Worm (Caenorhabditis elegans) whole organism, L1 larva: ENCODE measurements around the gene bre-5.

ENCODE experiments used
- C04F5.9 ChIP-seq: sonication (generic microtip); optimal IDR thresholded peaks from 2 replicates; lab custom pipeline; 2016; ENCODE audit warnings: missing genetic modification characterization, missing compliant biosample characterization
- aly-2 ChIP-seq: fragments of 150-350 bp; optimal IDR thresholded peaks from 2 replicates; lab custom pipeline; 2014; ENCODE audit warnings: missing biosample characterization, missing genetic modification characterization
- ama-1 ChIP-seq: fragments of 150-350 bp; optimal IDR thresholded peaks from 2 replicates; lab custom pipeline; 2014
- blmp-1 ChIP-seq: fragments of 150-350 bp; optimal IDR thresholded peaks from 2 replicates; lab custom pipeline; 2014; ENCODE audit warnings: missing biosample characterization, missing genetic modification characterization
- ceh-8 ChIP-seq: fragments of 200-800 bp; sonication (Bioruptor generic); optimal IDR thresholded peaks from 2 replicates; lab custom pipeline; 2018; ENCODE audit warnings: mild to moderate bottlenecking, missing genetic modification characterization, moderate library complexity, missing compliant biosample characterization
- ceh-90 ChIP-seq: sonication (generic microtip); optimal IDR thresholded peaks from 2 replicates; lab custom pipeline; 2016; ENCODE audit warnings: missing genetic modification characterization, missing compliant biosample characterization
- efl-1 ChIP-seq, 4 experiments: fragments of 150-350 bp; optimal IDR thresholded peaks in 3 of 4; peaks in 1 of 4; 1 replicate in 1 of 4; 2 replicates in 3 of 4; lab custom pipeline; 2014; ENCODE audit warnings: missing biosample characterization in 2 of 4, missing genetic modification characterization in 2 of 4, missing genetic modification reagents in 2 of 4
- elt-2 ChIP-seq: sonication (generic microtip); optimal IDR thresholded peaks from 2 replicates; lab custom pipeline; 2016; ENCODE audit warnings: missing genetic modification characterization, mild to moderate bottlenecking, inconsistent platforms, missing compliant biosample characterization, missing genetic modification reagents
- fos-1 ChIP-seq: fragments of 150-350 bp; optimal IDR thresholded peaks from 2 replicates; lab custom pipeline; 2014; ENCODE audit warnings: missing biosample characterization, missing genetic modification characterization
- grh-1 ChIP-seq: fragments of 200-800 bp; sonication (Bioruptor generic); IDR thresholded peaks from 2 replicates; pipeline ENCODE4 v1.3.6; 2022; ENCODE audit warnings: missing genetic modification reagents, missing genetic modification characterization, missing compliant biosample characterization
- hlh-4 ChIP-seq: sonication (generic microtip); optimal IDR thresholded peaks from 2 replicates; lab custom pipeline; 2016; ENCODE audit warnings: mild to moderate bottlenecking, missing genetic modification characterization, missing compliant biosample characterization
- irx-1 ChIP-seq: sonication (generic microtip); optimal IDR thresholded peaks from 2 replicates; lab custom pipeline; 2016; ENCODE audit warnings: missing genetic modification characterization, missing compliant biosample characterization
- jun-1 ChIP-seq: fragments of 150-350 bp; optimal IDR thresholded peaks from 2 replicates; lab custom pipeline; 2014; ENCODE audit warnings: missing biosample characterization, missing genetic modification reagents, missing genetic modification characterization
- lin-14 ChIP-seq: fragments of 200-800 bp; sonication (Bioruptor generic); optimal IDR thresholded peaks from 2 replicates; lab custom pipeline; 2018; ENCODE audit warnings: mild to moderate bottlenecking, missing genetic modification characterization, moderate library complexity, missing compliant biosample characterization
- lin-15B ChIP-seq: fragments of 150-350 bp; sonication (generic microtip); optimal IDR thresholded peaks from 3 replicates; lab custom pipeline; 2014; ENCODE audit warnings: missing biosample characterization, missing genetic modification characterization
- lin-35 ChIP-seq, 2 experiments: fragments of 150-350 bp; optimal IDR thresholded peaks; 2 replicates each; lab custom pipeline; 2014; ENCODE audit warnings: missing biosample characterization in 2 of 2, missing genetic modification characterization in 2 of 2, missing genetic modification reagents in 2 of 2
- lsy-2 ChIP-seq, 2 experiments: fragments of 150-350 bp; optimal IDR thresholded peaks; 2 replicates each; lab custom pipeline; 2014; ENCODE audit warnings: missing biosample characterization in 2 of 2, missing genetic modification characterization in 2 of 2
- mab-9 ChIP-seq: fragments of 200-800 bp; sonication (Bioruptor generic); IDR thresholded peaks from 2 replicates; pipeline ENCODE4 v1.3.6; 2022; ENCODE audit warnings: missing genetic modification reagents, missing genetic modification characterization, missing compliant biosample characterization
- mep-1 ChIP-seq: fragments of 150-350 bp; optimal IDR thresholded peaks from 2 replicates; lab custom pipeline; 2014; ENCODE audit warnings: missing biosample characterization, missing genetic modification characterization
- nhr-11 ChIP-seq: fragments of 150-350 bp; optimal IDR thresholded peaks from 2 replicates; lab custom pipeline; 2014; ENCODE audit warnings: missing biosample characterization, missing genetic modification characterization
- nhr-19 ChIP-seq: fragments of 200-800 bp; sonication (Bioruptor generic); conservative IDR thresholded peaks from 2 replicates; pipeline ENCODE4 v1.3.6; 2022; ENCODE audit warnings: missing genetic modification characterization, missing compliant biosample characterization
- nhr-20 ChIP-seq: sonication (generic microtip); optimal IDR thresholded peaks from 2 replicates; lab custom pipeline; 2016; ENCODE audit warnings: mild to moderate bottlenecking, missing genetic modification characterization, missing compliant biosample characterization
- nhr-237 ChIP-seq: fragments of 150-350 bp; optimal IDR thresholded peaks from 2 replicates; lab custom pipeline; 2014; ENCODE audit warnings: missing biosample characterization, missing genetic modification characterization
- nhr-28 ChIP-seq: fragments of 150-350 bp; optimal IDR thresholded peaks from 2 replicates; lab custom pipeline; 2014; ENCODE audit warnings: missing biosample characterization, missing genetic modification characterization
- nhr-47 ChIP-seq: sonication (generic microtip); optimal IDR thresholded peaks from 2 replicates; lab custom pipeline; 2016; ENCODE audit warnings: mild to moderate bottlenecking, missing genetic modification characterization, moderate library complexity, missing compliant biosample characterization
- nhr-71 ChIP-seq: sonication (generic microtip); optimal IDR thresholded peaks from 2 replicates; lab custom pipeline; 2016; ENCODE audit warnings: mild to moderate bottlenecking, missing genetic modification characterization, moderate library complexity, missing compliant biosample characterization
- nhr-85 ChIP-seq: sonication (generic microtip); peaks from one replicate; lab custom pipeline; 2016; ENCODE audit warnings: missing genetic modification characterization, inconsistent platforms, missing compliant biosample characterization
- nhr-90 ChIP-seq: sonication (generic microtip); optimal IDR thresholded peaks from 2 replicates; lab custom pipeline; 2016; ENCODE audit warnings: mild to moderate bottlenecking, missing genetic modification characterization, missing compliant biosample characterization; ENCODE audit not compliant: poor library complexity
- skn-1 ChIP-seq: fragments of 150-350 bp; optimal IDR thresholded peaks from 2 replicates; lab custom pipeline; 2014; ENCODE audit warnings: missing biosample characterization, missing genetic modification characterization
- sptf-1 ChIP-seq: fragments of 150-350 bp; optimal IDR thresholded peaks from 2 replicates; lab custom pipeline; 2014; ENCODE audit warnings: missing biosample characterization, missing genetic modification characterization
- unc-30 ChIP-seq: sonication (generic microtip); optimal IDR thresholded peaks from 2 replicates; lab custom pipeline; 2017; ENCODE audit warnings: missing biosample characterization, missing genetic modification characterization
- vab-15 ChIP-seq: sonication (generic microtip); optimal IDR thresholded peaks from 2 replicates; lab custom pipeline; 2017; ENCODE audit warnings: missing genotype, mild to moderate bottlenecking, missing genetic modification characterization, missing compliant biosample characterization
- xbp-1 ChIP-seq: sonication (generic microtip); optimal IDR thresholded peaks from 2 replicates; lab custom pipeline; 2016; ENCODE audit warnings: missing genetic modification characterization, missing compliant biosample characterization
- zip-4 ChIP-seq: fragments of 200-800 bp; sonication (Bioruptor generic); optimal IDR thresholded peaks from 2 replicates; lab custom pipeline; 2018; ENCODE audit warnings: mild to moderate bottlenecking, missing genetic modification characterization, moderate library complexity, missing compliant biosample characterization
- ztf-11 ChIP-seq, 2 experiments: sonication (generic microtip); optimal IDR thresholded peaks; 2 replicates each; lab custom pipeline; 2016 to 2017; ENCODE audit warnings: missing genetic modification characterization in 2 of 2, missing biosample characterization in 1 of 2, missing compliant biosample characterization in 1 of 2
- ztf-4 ChIP-seq: fragments of 150-350 bp; optimal IDR thresholded peaks from 2 replicates; lab custom pipeline; 2014; ENCODE audit warnings: missing biosample characterization, missing genetic modification characterization

bre-5 gene

ce11 chrIV:12044844-12045738, 5.9 kb downstream of the bre-5 start (continued):
- TF ChIP-seq ceh-8 (no peak), fos-1 (no peak), lin-14 (GFP tag; lab: Kevin White, UChicago) (peak; percentile 74), ztf-4 (tag; lab: Kevin White, UChicago) (no peak), nhr-85 (tag; lab: Kevin White, UChicago) (peak; percentile 92), grh-1 (GFP tag; lab: Robert Waterston, UW) (no peak), vab-15 (tag; lab: Kevin White, UChicago) (no peak), ceh-90 (tag; lab: Kevin White, UChicago) (no peak)

- TF ChIP-seq lin-35 (GFP tag; optimal IDR thresholded peaks at IDR 0.05; lab: Kevin White, UChicago): peak in 1 of 2 experiments; percentile 25
- TF ChIP-seq lsy-2 (tag; optimal IDR thresholded peaks at IDR 0.05; lab: Kevin White, UChicago): no peak
- TF ChIP-seq lin-15B (tag; lab: Kevin White, UChicago): no peak
- peak; percentile 6 for TF ChIP-seq nhr-71 (tag; lab: Kevin White, UChicago)
- peak; percentile 32 for TF ChIP-seq nhr-20 (tag; lab: Kevin White, UChicago)
- no peak for TF ChIP-seq sptf-1 (tag; lab: Kevin White, UChicago)
- peak; percentile 39; the same call in 1 of the 2 replicates for TF ChIP-seq nhr-19 (GFP tag; lab: Robert Waterston, UW)
- TF ChIP-seq elt-2 (tag; lab: Kevin White, UChicago): peak; percentile 14
Observed at ce11 chrIV:12043054-12043453, 8.0 kb downstream of the bre-5 start.

DNA sequence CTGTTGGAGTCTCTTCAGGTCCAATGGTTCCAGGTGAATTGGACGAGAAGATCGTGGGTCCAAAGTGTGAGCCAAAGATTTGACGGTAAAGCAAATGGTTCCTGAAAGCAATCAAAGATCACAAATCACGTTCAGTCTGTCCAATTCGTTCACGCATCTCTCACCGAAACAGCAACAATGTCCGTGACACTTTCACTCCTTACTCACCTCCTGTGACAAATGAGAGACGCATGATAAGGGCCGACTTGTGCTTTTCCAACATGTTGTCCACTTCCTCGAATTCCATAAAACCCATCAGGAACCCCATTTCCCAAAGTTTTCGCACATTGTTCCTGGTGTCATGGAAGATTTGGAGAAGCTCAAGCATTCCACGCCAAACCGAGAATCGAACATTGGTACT, 10.6 kb downstream of the bre-5 start:
- TF ChIP-seq nhr-71 (tag; lab: Kevin White, UChicago) (peak; percentile 2), nhr-28 (tag; lab: Kevin White, UChicago) (no peak), mab-9 (GFP tag; lab: Robert Waterston, UW) (no peak), blmp-1 (peak; percentile 64), elt-2 (tag; lab: Kevin White, UChicago) (peak; percentile 14), lin-35 (GFP tag; optimal IDR thresholded peaks at IDR 0.05; lab: Kevin White, UChicago) (peak in 1 of 2 experiments; percentile 50)

DNA sequence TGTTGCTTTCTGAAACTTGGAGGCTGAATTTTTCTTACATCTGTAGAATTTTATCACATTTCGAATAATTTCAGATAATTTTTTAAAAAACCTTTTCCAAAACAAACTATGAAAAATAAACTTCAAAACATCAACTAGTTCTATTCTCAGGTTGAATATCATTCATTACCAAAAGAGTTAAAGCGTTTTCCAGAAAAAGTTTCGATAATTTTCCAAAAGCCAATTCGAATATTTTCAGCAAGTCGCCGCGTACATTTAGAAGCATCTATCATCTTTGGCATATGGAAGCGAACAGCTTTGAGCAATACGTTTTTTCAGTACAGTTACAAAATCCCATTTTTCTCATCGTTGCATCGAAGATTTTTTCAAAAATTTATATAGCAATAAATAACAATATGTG, 14.1 kb downstream of the bre-5 start:
- peak; percentile 46 for TF ChIP-seq nhr-71 (tag; lab: Kevin White, UChicago)
- TF ChIP-seq lsy-2 (tag; optimal IDR thresholded peaks at IDR 0.05; lab: Kevin White, UChicago): peak; percentile 6 to 10
- TF ChIP-seq ama-1 (lab: Kevin White, UChicago): peak; percentile 81
- no peak for TF ChIP-seq jun-1 (tag; lab: Kevin White, UChicago)
- peak; percentile 42 for TF ChIP-seq nhr-47 (tag; lab: Kevin White, UChicago)
- no peak for TF ChIP-seq C04F5.9 (tag; lab: Kevin White, UChicago)
- TF ChIP-seq aly-2 (tag; lab: Kevin White, UChicago): peak; percentile 91
- TF ChIP-seq ztf-4 (tag; lab: Kevin White, UChicago): peak; percentile 57
- peak; percentile 17 for TF ChIP-seq mep-1
- TF ChIP-seq ztf-11 (tag; optimal IDR thresholded peaks at IDR 0.05; lab: Kevin White, UChicago): peak in 1 of 2 experiments; percentile 16
- TF ChIP-seq nhr-90 (tag; lab: Kevin White, UChicago): peak; percentile 62
- TF ChIP-seq xbp-1: no peak
- peak in 1 of 2 experiments; percentile 9 for TF ChIP-seq lin-35 (GFP tag; optimal IDR thresholded peaks at IDR 0.05; lab: Kevin White, UChicago)
- TF ChIP-seq efl-1 (optimal IDR thresholded peaks at IDR 0.05; lab: Kevin White, UChicago): peak in 1 of 2 experiments; percentile 14
- TF ChIP-seq efl-1 (GFP tag; optimal IDR thresholded peaks at IDR 0.05 in 1 of 2; lab: Kevin White, UChicago): peak in 1 of 2 experiments; percentile 33
- TF ChIP-seq, all 84 proteins: peak for 11

ce11 chrIV:12035422-12035821, 15.6 kb downstream of the bre-5 start:
- TF ChIP-seq zip-4: no peak
- no peak for TF ChIP-seq hlh-4
- TF ChIP-seq ama-1 (lab: Kevin White, UChicago): peak; percentile 22
- TF ChIP-seq nhr-85 (tag; lab: Kevin White, UChicago): peak; percentile 4
- TF ChIP-seq nhr-90 (tag; lab: Kevin White, UChicago): no peak
- no peak for TF ChIP-seq nhr-11 (tag; lab: Kevin White, UChicago)
- TF ChIP-seq unc-30: no peak
- no peak for TF ChIP-seq nhr-237
- TF ChIP-seq skn-1 (tag; lab: Kevin White, UChicago): no peak
- no peak for TF ChIP-seq lsy-2 (tag; optimal IDR thresholded peaks at IDR 0.05; lab: Kevin White, UChicago)
- TF ChIP-seq nhr-47 (tag; lab: Kevin White, UChicago): no peak
- TF ChIP-seq irx-1 (tag; lab: Kevin White, UChicago): no peak
- no peak for TF ChIP-seq xbp-1
